Fruit fly (Drosophila melanogaster) Kc167 (cell line): ENCODE results near the gene CG31883.

Experiments
- Myc ChIP-seq: fragments of >200 bp; optimal IDR thresholded peaks from 2 replicates; lab custom pipeline; 2017; ENCODE audit warnings: missing external identifiers
- Sin3A ChIP-seq: fragments of >200 bp; optimal IDR thresholded peaks from 2 replicates; lab custom pipeline; 2018; ENCODE audit warnings: missing external identifiers
- h ChIP-seq: fragments of >200 bp; optimal IDR thresholded peaks from 3 replicates; lab custom pipeline; 2018; ENCODE audit warnings: missing external identifiers
- insv ChIP-seq: fragments of >200 bp; optimal IDR thresholded peaks from 3 replicates; lab custom pipeline; 2018; ENCODE audit warnings: missing external identifiers
- psq ChIP-seq: fragments of >200 bp; optimal IDR thresholded peaks from 2 replicates; lab custom pipeline; 2017; ENCODE audit warnings: missing external identifiers

- TF ChIP-seq Sin3A (lab: Kevin White, UChicago) (no peak), psq (no peak), h (lab: Kevin White, UChicago) (no peak), Myc (lab: Kevin White, UChicago) (no peak), insv (lab: Kevin White, UChicago) (no peak)
These were observed 2.6 kb upstream of the CG31883 start for dm6 chr2L:9525719-9526118.
